Fruit fly (Drosophila melanogaster): ENCODE data around the gene Sol1.

- TF ChIP-seq kay (GFP tag; ENCODE audit: borderline replicate concordance) (no peak), CG1620 (GFP tag; optimal IDR thresholded peaks at IDR 0.05) (no peak), toe (GFP tag; optimal IDR thresholded peaks at IDR 0.05) (no peak), CG5204 (GFP tag; optimal IDR thresholded peaks at IDR 0.05) (no peak), CG7101 (tag; optimal IDR thresholded peaks at IDR 0.05) (no peak), CG14711 (tag; optimal IDR thresholded peaks at IDR 0.05) (no peak)
These were observed 18.6 kb upstream of the Sol1 start, which contains the start of gene GstD9 for dm6 chr3R:12367464-12367863.

Data from whole organism, adult.